Fruit fly (Drosophila melanogaster): Measurements from ENCODE around the gene CG43291.

DNA sequence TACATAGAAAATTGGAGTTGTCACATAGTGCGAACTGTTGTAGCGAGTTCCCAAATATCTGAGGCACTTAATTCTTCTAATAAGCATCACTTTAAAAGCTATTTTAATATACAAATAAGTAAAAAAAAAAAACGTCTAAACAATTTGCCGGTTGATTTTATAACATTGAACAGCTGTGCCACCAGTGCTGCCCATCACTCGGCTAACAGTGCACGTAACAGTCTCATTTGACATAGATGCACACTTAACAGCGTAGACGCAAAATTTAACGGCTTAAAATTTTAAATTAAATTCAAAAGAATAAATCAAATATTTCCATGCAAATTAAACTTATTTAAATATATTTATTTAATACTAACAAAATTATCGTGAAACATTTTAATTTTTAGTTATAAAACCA, 15.3 kb upstream of the CG43291 start, which contains the start of gene MetRS-m:
- TF ChIP-seq insv (optimal IDR thresholded peaks at IDR 0.05) (no peak), Sin3A (optimal IDR thresholded peaks at IDR 0.05) (no peak), psq (optimal IDR thresholded peaks at IDR 0.05) (no peak), ttk (optimal IDR thresholded peaks at IDR 0.05) (no peak), Myc (optimal IDR thresholded peaks at IDR 0.05) (no peak), h (optimal IDR thresholded peaks at IDR 0.05) (no peak)

Measured in Kc167 (cell line).